Worm (Caenorhabditis elegans) whole organism, L2 larva: ENCODE data around the gene fbxa-25.
"Not testable (repeated sequence)": the region's sequence is repeated elsewhere in the genome, so short reads cannot be mapped to it uniquely, and the experiment has no call there.

Experiments
- C34F6.9 ChIP-seq: fragments of 150-350 bp; optimal IDR thresholded peaks from 2 replicates; lab custom pipeline; 2014; ENCODE audit warnings: missing biosample characterization, missing genetic modification characterization
- F13H6.1 ChIP-seq: sonication (generic microtip); optimal IDR thresholded peaks from 2 replicates; lab custom pipeline; 2016; ENCODE audit warnings: missing genetic modification characterization, missing compliant biosample characterization
- alr-1 ChIP-seq: fragments of 150-350 bp; optimal IDR thresholded peaks from 2 replicates; lab custom pipeline; 2014; ENCODE audit warnings: missing biosample characterization, missing genetic modification characterization
- blmp-1 ChIP-seq: sonication (generic microtip); optimal IDR thresholded peaks from 2 replicates; lab custom pipeline; 2017; ENCODE audit warnings: missing genetic modification characterization, mild to moderate bottlenecking, missing compliant biosample characterization, antibody characterized with exemption, moderate library complexity; ENCODE audit not compliant: insufficient read depth
- ceh-82 ChIP-seq: fragments of 150-350 bp; optimal IDR thresholded peaks from 2 replicates; lab custom pipeline; 2014; ENCODE audit warnings: missing biosample characterization, missing genetic modification characterization
- crh-2 ChIP-seq: sonication (generic microtip); optimal IDR thresholded peaks from 2 replicates; lab custom pipeline; 2017; ENCODE audit warnings: missing biosample characterization, missing genetic modification characterization
- dmd-4 ChIP-seq: sonication (generic microtip); optimal IDR thresholded peaks from 2 replicates; lab custom pipeline; 2017; ENCODE audit warnings: missing biosample characterization, missing genetic modification characterization
- egl-27 ChIP-seq: sonication (generic microtip); optimal IDR thresholded peaks from 3 replicates; lab custom pipeline; 2017; ENCODE audit warnings: missing biosample characterization, missing genetic modification reagents, missing genetic modification characterization
- elt-1 ChIP-seq: fragments of 150-350 bp; optimal IDR thresholded peaks from 2 replicates; lab custom pipeline; 2014; ENCODE audit warnings: missing biosample characterization, missing genetic modification characterization
- fos-1 ChIP-seq: fragments of 150-350 bp; optimal IDR thresholded peaks from 2 replicates; lab custom pipeline; 2014; ENCODE audit warnings: missing biosample characterization, missing genetic modification characterization
- gmeb-1 ChIP-seq: fragments of 150-350 bp; optimal IDR thresholded peaks from 2 replicates; lab custom pipeline; 2014; ENCODE audit warnings: missing biosample characterization, missing genetic modification characterization
- lin-13 ChIP-seq: fragments of 150-350 bp; optimal IDR thresholded peaks from 2 replicates; lab custom pipeline; 2014; ENCODE audit warnings: missing biosample characterization, missing genetic modification reagents, missing genetic modification characterization
- lsy-2 ChIP-seq, 2 experiments: fragments of 150-350 bp in 1 of 2; sonication (generic microtip) in 1 of 2; optimal IDR thresholded peaks; 2 replicates each; lab custom pipeline; 2014 to 2017; ENCODE audit warnings: missing biosample characterization in 2 of 2, missing genetic modification characterization in 2 of 2
- mab-5 ChIP-seq: fragments of 150-350 bp; optimal IDR thresholded peaks from 2 replicates; lab custom pipeline; 2014; ENCODE audit warnings: missing biosample characterization, missing genetic modification characterization
- mbf-1 ChIP-seq: sonication (generic microtip); optimal IDR thresholded peaks from 2 replicates; lab custom pipeline; 2017; ENCODE audit warnings: missing biosample characterization, missing genetic modification characterization
- mdl-1 ChIP-seq, 2 experiments: fragments of 150-350 bp in 1 of 2; sonication (generic microtip) in 1 of 2; optimal IDR thresholded peaks; 2 replicates each; lab custom pipeline; 2017; ENCODE audit warnings: missing biosample characterization in 2 of 2, missing genetic modification characterization in 2 of 2
- nhr-21 ChIP-seq: fragments of 150-350 bp; optimal IDR thresholded peaks from 2 replicates; lab custom pipeline; 2014; ENCODE audit warnings: missing biosample characterization, missing genetic modification characterization
- peb-1 ChIP-seq: fragments of 150-350 bp; optimal IDR thresholded peaks from 2 replicates; lab custom pipeline; 2014; ENCODE audit warnings: missing biosample characterization, missing genetic modification characterization
- sem-4 ChIP-seq: fragments of 150-350 bp; optimal IDR thresholded peaks from 2 replicates; lab custom pipeline; 2014; ENCODE audit warnings: missing biosample characterization, missing genetic modification reagents, missing genetic modification characterization
- skn-1 ChIP-seq: sonication (generic microtip); optimal IDR thresholded peaks from 2 replicates; lab custom pipeline; 2017; ENCODE audit warnings: missing biosample characterization, missing genetic modification characterization
- sma-3 ChIP-seq: sonication (generic microtip); optimal IDR thresholded peaks from 2 replicates; lab custom pipeline; 2016; ENCODE audit warnings: missing genetic modification reagents, missing genetic modification characterization, missing compliant biosample characterization
- sma-9 ChIP-seq, 2 experiments: fragments of 150-350 bp in 1 of 2; sonication (generic microtip) in 1 of 2; optimal IDR thresholded peaks; 2 replicates each; lab custom pipeline; 2014 to 2016; ENCODE audit warnings: missing genetic modification characterization in 2 of 2, mild to moderate bottlenecking in 1 of 2, missing biosample characterization in 1 of 2, missing compliant biosample characterization in 1 of 2, missing genetic modification reagents in 1 of 2, moderate library complexity in 1 of 2
- unc-55 ChIP-seq: fragments of 150-350 bp; sonication (generic microtip); optimal IDR thresholded peaks from 3 replicates; lab custom pipeline; 2014; ENCODE audit warnings: missing biosample characterization, missing genetic modification reagents, missing genetic modification characterization
- unc-62 ChIP-seq: fragments of 150-350 bp; optimal IDR thresholded peaks from 2 replicates; lab custom pipeline; 2014; ENCODE audit warnings: missing biosample characterization, missing genetic modification reagents, missing genetic modification characterization
- ztf-4 ChIP-seq: fragments of 150-350 bp; optimal IDR thresholded peaks from 2 replicates; lab custom pipeline; 2014; ENCODE audit warnings: missing biosample characterization, missing genetic modification characterization

The fbxa-25 gene

DNA sequence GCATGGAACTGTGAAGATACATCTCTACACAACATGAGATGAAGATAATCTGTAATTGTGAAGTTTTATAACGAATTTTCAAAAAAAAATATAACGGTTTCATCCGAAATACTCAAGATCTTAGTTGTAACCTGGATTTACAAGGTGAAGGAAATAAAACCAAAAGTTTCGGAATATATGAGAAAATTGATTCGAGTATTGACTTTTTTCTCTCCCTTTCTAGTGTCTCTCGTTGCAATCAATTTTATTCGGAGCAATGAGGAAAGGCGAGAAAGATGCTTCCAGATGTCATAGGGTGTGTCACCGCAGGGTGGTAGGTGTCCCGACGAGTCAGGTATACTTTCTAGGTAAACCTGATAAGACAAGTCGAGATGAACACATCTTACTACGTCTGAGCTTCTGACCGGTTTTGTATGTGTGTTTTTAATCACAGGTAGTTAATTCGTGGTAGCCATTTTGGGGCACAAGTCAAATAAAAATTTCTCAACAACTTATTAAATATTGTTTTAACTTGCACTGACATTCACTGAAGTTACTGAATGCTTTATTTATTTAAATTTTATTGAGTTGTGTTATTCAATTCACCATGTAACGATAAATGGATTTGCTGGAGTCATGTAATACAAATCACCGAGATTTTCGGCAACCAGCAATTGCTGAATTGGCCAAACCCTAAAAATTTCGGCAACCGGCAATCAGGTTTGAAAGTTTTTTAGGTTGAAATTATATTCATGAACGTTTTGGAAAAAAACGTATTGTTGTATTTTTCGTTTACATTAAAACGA, 39.2 kb upstream of the fbxa-25 start, which contains the start of gene pals-20:
Gene pals-20, minus strand, starts transcription at position 51 of the 785 bp plus-strand sequence.
- no peak for TF ChIP-seq alr-1 (tag; lab: Kevin White, UChicago)
- peak; percentile 67 for TF ChIP-seq fos-1
- TF ChIP-seq peb-1 (tag; lab: Kevin White, UChicago): no peak

DNA sequence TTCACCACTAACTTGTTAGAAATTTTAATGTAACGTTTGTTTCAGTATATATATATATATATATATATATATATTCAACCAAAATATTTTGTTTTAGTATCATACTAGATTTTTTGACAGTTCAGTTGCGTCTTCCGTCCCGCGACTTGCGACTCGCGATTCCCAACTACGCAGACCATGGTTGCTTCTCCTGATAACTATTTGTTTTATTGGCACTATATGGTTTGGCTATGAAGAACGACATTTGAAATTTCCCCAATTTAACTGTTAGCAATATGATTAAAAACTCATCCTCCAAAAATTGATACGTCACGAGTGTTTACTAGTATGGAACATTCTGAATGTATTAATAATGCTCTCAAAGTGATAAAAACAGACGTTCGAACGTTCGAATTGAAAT, 35.4 kb upstream of the fbxa-25 start:
- TF ChIP-seq fos-1: peak; percentile 32
- no peak for TF ChIP-seq gmeb-1 (tag; lab: Kevin White, UChicago)
- no peak for TF ChIP-seq skn-1
- TF ChIP-seq peb-1 (tag; lab: Kevin White, UChicago): no peak
- no peak for TF ChIP-seq blmp-1 (tag; lab: Kevin White, UChicago)
- no peak for TF ChIP-seq mdl-1 (tag; optimal IDR thresholded peaks at IDR 0.05; lab: Kevin White, UChicago)
- TF ChIP-seq ceh-82: no peak
- no peak for TF ChIP-seq egl-27 (tag; lab: Kevin White, UChicago)

ce11 chrIII:1384092-1384491, 34.8 kb upstream of the fbxa-25 start, which contains the start of the genes fbxa-138 and Y82E9BR.5:
Gene fbxa-138, minus strand, starts transcription at chrIII:1384252.
Gene Y82E9BR.5, plus strand, starts transcription at chrIII:1384370.
- peak; percentile 87 for TF ChIP-seq fos-1
- TF ChIP-seq elt-1 (tag; lab: Kevin White, UChicago): no peak
- peak; percentile 4 for TF ChIP-seq gmeb-1 (tag; lab: Kevin White, UChicago)
- TF ChIP-seq, all 48 proteins: peak for 2

- TF ChIP-seq fos-1 (no peak), egl-27 (tag; lab: Kevin White, UChicago) (no peak), unc-55 (no peak), sma-9 (GFP tag; optimal IDR thresholded peaks at IDR 0.05; lab: Kevin White, UChicago) (no peak), sma-9 (tag; optimal IDR thresholded peaks at IDR 0.05; lab: Kevin White, UChicago) (no peak), sma-3 (no peak), unc-62 (GFP tag; lab: Kevin White, UChicago) (no peak), lsy-2 (tag; optimal IDR thresholded peaks at IDR 0.05; lab: Kevin White, UChicago) (no peak), mdl-1 (tag; optimal IDR thresholded peaks at IDR 0.05; lab: Kevin White, UChicago) (no peak)
These were observed 34.2 kb upstream of the fbxa-25 start for ce11 chrIII:1383483-1383882.

- TF ChIP-seq C34F6.9 (tag; lab: Kevin White, UChicago): no peak
These were observed 31.5 kb upstream of the fbxa-25 start, which contains the start of the genes pals-21 and Y82E9BR.6 for ce11 chrIII:1380535-1381274. Gene pals-21, minus strand, starts transcription at chrIII:1380635. Gene Y82E9BR.6, plus strand, starts transcription at chrIII:1381224.

ce11 chrIII:1377903-1378302, 28.7 kb upstream of the fbxa-25 start, which contains the start of gene pals-40:
Gene pals-40, minus strand, starts transcription at chrIII:1378003.
- not testable (repeated sequence) for TF ChIP-seq sma-9 (GFP tag; optimal IDR thresholded peaks at IDR 0.05; lab: Kevin White, UChicago); sma-9 (tag; optimal IDR thresholded peaks at IDR 0.05; lab: Kevin White, UChicago); F13H6.1 (tag; lab: Kevin White, UChicago); lin-13 (GFP tag; lab: Kevin White, UChicago)

DNA sequence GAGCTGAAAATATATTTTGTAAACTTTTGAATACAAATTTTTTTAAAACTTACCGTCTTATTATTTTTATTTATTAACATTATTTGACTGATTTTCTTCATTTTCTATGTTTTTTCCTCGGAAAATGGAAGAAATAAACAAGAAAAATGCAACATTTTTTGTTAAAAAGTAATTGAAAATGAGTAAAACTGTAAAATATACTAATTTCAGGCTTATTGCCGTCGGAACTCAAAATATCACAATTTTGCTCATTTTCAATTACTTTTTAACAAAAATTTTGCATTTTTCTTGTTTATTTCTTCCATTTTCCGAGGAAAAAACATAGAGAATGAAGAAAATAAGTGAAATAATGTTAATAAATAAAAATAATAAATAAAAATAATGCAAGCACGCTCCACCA, 26.2 kb upstream of the fbxa-25 start, which contains the start of gene Y82E9BR.10:
Gene Y82E9BR.10, minus strand, starts transcription at position 101 of the 400 bp plus-strand sequence.
- not testable (repeated sequence) for TF ChIP-seq crh-2, gmeb-1, elt-1 (tag; lab: Kevin White, UChicago)
- TF ChIP-seq, all 48 proteins: peak for 0; not testable (repeated sequence) for 48

DNA sequence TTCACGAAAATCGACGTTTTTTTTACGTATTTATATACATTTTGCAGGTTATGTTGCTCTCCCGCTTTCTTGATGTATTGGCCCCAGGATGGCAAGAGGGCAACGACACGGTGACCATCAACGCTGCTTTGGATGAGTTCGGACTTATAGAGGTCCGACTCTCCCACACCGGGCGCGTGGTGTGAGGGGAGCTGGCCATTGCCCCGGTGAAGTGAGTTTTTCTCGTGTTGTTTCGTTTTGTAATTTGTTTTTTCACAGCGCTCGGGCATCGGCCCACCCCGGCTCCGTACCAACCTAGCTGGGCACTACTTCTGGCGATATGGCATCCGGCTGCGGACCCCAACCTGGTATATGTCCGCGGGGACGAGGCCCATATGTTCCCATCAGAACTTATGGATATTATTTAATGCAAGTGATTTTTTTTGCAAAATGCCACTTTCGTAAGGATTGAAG, 25.1 kb upstream of the fbxa-25 start, which contains the start of gene Y82E9BR.20:
Gene Y82E9BR.20, plus strand, starts transcription at position 51 of the 453 bp plus-strand sequence.
- TF ChIP-seq nhr-21 (tag; lab: Kevin White, UChicago) (no peak), alr-1 (tag; lab: Kevin White, UChicago) (no peak), sma-9 (GFP tag; optimal IDR thresholded peaks at IDR 0.05; lab: Kevin White, UChicago) (no peak), sma-9 (tag; optimal IDR thresholded peaks at IDR 0.05; lab: Kevin White, UChicago) (no peak), ztf-4 (tag; lab: Kevin White, UChicago) (no peak), mab-5 (tag; lab: Kevin White, UChicago) (no peak), sem-4 (tag; lab: Kevin White, UChicago) (no peak), mbf-1 (tag; lab: Kevin White, UChicago) (no peak), dmd-4 (tag; lab: Kevin White, UChicago) (no peak)
